Worm (Caenorhabditis elegans) whole organism, L3 larva: ENCODE measurements around the gene fbxa-196.
A peak's percentile ranks its signal among the peaks of the same experiment; 100 is the strongest.

ENCODE experiments used
- R02D3.7 ChIP-seq: fragments of 150-350 bp; optimal IDR thresholded peaks from 2 replicates; lab custom pipeline; 2014; ENCODE audit warnings: missing biosample characterization, missing genetic modification characterization
- ZK546.5 ChIP-seq: sonication (generic microtip); optimal IDR thresholded peaks from 2 replicates; lab custom pipeline; 2017; ENCODE audit warnings: missing biosample characterization, missing genetic modification characterization
- aly-2 ChIP-seq: fragments of 150-350 bp; optimal IDR thresholded peaks from 2 replicates; lab custom pipeline; 2014; ENCODE audit warnings: missing biosample characterization, missing genetic modification characterization
- ceh-16 ChIP-seq: sonication (generic microtip); optimal IDR thresholded peaks from 2 replicates; lab custom pipeline; 2017; ENCODE audit warnings: missing biosample characterization, missing genetic modification characterization
- ceh-28 ChIP-seq: fragments of 150-350 bp; optimal IDR thresholded peaks from 2 replicates; lab custom pipeline; 2014; ENCODE audit warnings: missing biosample characterization, missing genetic modification reagents, missing genetic modification characterization
- ceh-82 ChIP-seq: fragments of 150-350 bp; optimal IDR thresholded peaks from 2 replicates; lab custom pipeline; 2014; ENCODE audit warnings: missing biosample characterization, missing genetic modification characterization
- ceh-9 ChIP-seq: sonication (generic microtip); optimal IDR thresholded peaks from 2 replicates; lab custom pipeline; 2018; ENCODE audit warnings: missing biosample characterization, missing genetic modification characterization
- egl-27 ChIP-seq: sonication (generic microtip); optimal IDR thresholded peaks from 4 replicates; lab custom pipeline; 2017; ENCODE audit warnings: missing biosample characterization, missing genetic modification reagents, missing genetic modification characterization
- egl-5 ChIP-seq: fragments of 150-350 bp; optimal IDR thresholded peaks from 2 replicates; lab custom pipeline; 2017; ENCODE audit warnings: missing biosample characterization, missing genetic modification reagents, missing genetic modification characterization, inconsistent platforms
- elt-1 ChIP-seq: fragments of 150-350 bp; optimal IDR thresholded peaks from 2 replicates; lab custom pipeline; 2014; ENCODE audit warnings: missing biosample characterization, missing genetic modification characterization
- elt-2 ChIP-seq: sonication (generic microtip); optimal IDR thresholded peaks from 2 replicates; lab custom pipeline; 2016; ENCODE audit warnings: missing genetic modification reagents, mild to moderate bottlenecking, missing genetic modification characterization, missing compliant biosample characterization
- elt-3 ChIP-seq, 3 experiments: fragments of 150-350 bp in 1 of 3; sonication (generic microtip) in 2 of 3; optimal IDR thresholded peaks; 2 replicates in 2 of 3; 4 replicates in 1 of 3; lab custom pipeline; 2014 to 2017; ENCODE audit warnings: missing biosample characterization in 3 of 3, missing genetic modification characterization in 3 of 3
- eor-1 ChIP-seq, 2 experiments: fragments of 150-350 bp; optimal IDR thresholded peaks; 2 replicates each; lab custom pipeline; 2014 to 2018; ENCODE audit warnings: missing biosample characterization in 2 of 2, missing genetic modification characterization in 2 of 2
- fkh-10 ChIP-seq: sonication (generic microtip); optimal IDR thresholded peaks from 2 replicates; lab custom pipeline; 2017; ENCODE audit warnings: missing biosample characterization, missing genetic modification reagents, missing genetic modification characterization
- fos-1 ChIP-seq: fragments of 150-350 bp; optimal IDR thresholded peaks from 2 replicates; lab custom pipeline; 2014; ENCODE audit warnings: missing biosample characterization, missing genetic modification characterization
- hmg-11 ChIP-seq: sonication (generic microtip); optimal IDR thresholded peaks from 2 replicates; lab custom pipeline; 2016; ENCODE audit warnings: missing genetic modification characterization, missing compliant biosample characterization
- mdl-1 ChIP-seq: fragments of 150-350 bp; optimal IDR thresholded peaks from 2 replicates; lab custom pipeline; 2014; ENCODE audit warnings: missing biosample characterization, missing genetic modification characterization
- mml-1 ChIP-seq: fragments of 150-350 bp; sonication (generic microtip); optimal IDR thresholded peaks from 3 replicates; lab custom pipeline; 2014; ENCODE audit warnings: missing biosample characterization, missing genetic modification characterization
- nfya-1 ChIP-seq: sonication (generic microtip); optimal IDR thresholded peaks from 2 replicates; lab custom pipeline; 2017; ENCODE audit warnings: missing genetic modification characterization, mild to moderate bottlenecking, missing compliant biosample characterization, antibody characterized with exemption, moderate library complexity; ENCODE audit not compliant: insufficient read depth
- nhr-23 ChIP-seq: fragments of 150-350 bp; optimal IDR thresholded peaks from 2 replicates; lab custom pipeline; 2014; ENCODE audit warnings: missing biosample characterization, missing genetic modification reagents, missing genetic modification characterization
- nhr-25 ChIP-seq: sonication (generic microtip); optimal IDR thresholded peaks from 2 replicates; lab custom pipeline; 2017; ENCODE audit warnings: missing biosample characterization, missing genetic modification characterization
- nhr-28 ChIP-seq: fragments of 150-350 bp; optimal IDR thresholded peaks from 2 replicates; lab custom pipeline; 2014; ENCODE audit warnings: missing biosample characterization, missing genetic modification characterization
- nhr-43 ChIP-seq: sonication (generic microtip); optimal IDR thresholded peaks from 2 replicates; lab custom pipeline; 2016; ENCODE audit warnings: mild to moderate bottlenecking, missing genetic modification characterization, missing compliant biosample characterization; ENCODE audit not compliant: poor library complexity, severe bottlenecking
- nhr-67 ChIP-seq: fragments of 150-350 bp; optimal IDR thresholded peaks from 2 replicates; lab custom pipeline; 2014; ENCODE audit warnings: missing biosample characterization, missing genetic modification characterization
- nhr-77 ChIP-seq: fragments of 150-350 bp; optimal IDR thresholded peaks from 2 replicates; lab custom pipeline; 2014; ENCODE audit warnings: missing biosample characterization, missing genetic modification characterization
- pha-4 ChIP-seq: fragments of 150-350 bp; optimal IDR thresholded peaks from 2 replicates; lab custom pipeline; 2014; ENCODE audit warnings: missing biosample characterization, missing genetic modification reagents, missing genetic modification characterization
- pqm-1 ChIP-seq: fragments of 150-350 bp; optimal IDR thresholded peaks from 2 replicates; lab custom pipeline; 2017; ENCODE audit warnings: missing biosample characterization, missing genetic modification characterization, inconsistent platforms
- sea-2 ChIP-seq: fragments of 150-350 bp; sonication (generic microtip); optimal IDR thresholded peaks from 4 replicates; lab custom pipeline; 2014; ENCODE audit warnings: missing biosample characterization, missing genetic modification reagents, missing genetic modification characterization
- tbx-2 ChIP-seq: sonication (generic microtip); optimal IDR thresholded peaks from 2 replicates; lab custom pipeline; 2016; ENCODE audit warnings: mild to moderate bottlenecking, missing genetic modification characterization, missing compliant biosample characterization
- unc-39 ChIP-seq: sonication (generic microtip); optimal IDR thresholded peaks from 4 replicates; lab custom pipeline; 2017; ENCODE audit warnings: missing biosample characterization, missing genetic modification characterization
- unc-62 ChIP-seq: fragments of 150-350 bp; sonication (generic microtip); optimal IDR thresholded peaks from 4 replicates; lab custom pipeline; 2014; ENCODE audit warnings: missing biosample characterization, missing genetic modification reagents, missing genetic modification characterization
- zag-1 ChIP-seq: fragments of 150-350 bp; optimal IDR thresholded peaks from 2 replicates; lab custom pipeline; 2014; ENCODE audit warnings: missing biosample characterization, missing genetic modification characterization
- ztf-11 ChIP-seq: fragments of 150-350 bp; optimal IDR thresholded peaks from 2 replicates; lab custom pipeline; 2014; ENCODE audit warnings: missing biosample characterization, missing genetic modification characterization
- ztf-4 ChIP-seq: fragments of 150-350 bp; optimal IDR thresholded peaks from 2 replicates; lab custom pipeline; 2014; ENCODE audit warnings: missing biosample characterization, missing genetic modification characterization

fbxa-196 gene

ce11 chrV:6453122-6453521 lies 4.7 kb downstream of the fbxa-196 start, which contains the start of gene acl-9:
Gene acl-9, plus strand, starts transcription at chrV:6453226.
- TF ChIP-seq ztf-4 (tag; lab: Kevin White, UChicago) (no peak), sea-2 (GFP tag; lab: Kevin White, UChicago) (no peak), ceh-82 (no peak), ZK546.5 (no peak), hmg-11 (no peak), unc-62 (GFP tag; lab: Kevin White, UChicago) (no peak), egl-27 (tag; lab: Kevin White, UChicago) (no peak), fos-1 (tag; lab: Kevin White, UChicago) (no peak), ceh-28 (tag; lab: Kevin White, UChicago) (no peak), elt-1 (no peak), mdl-1 (no peak), fkh-10 (no peak), ceh-9 (tag; lab: Kevin White, UChicago) (no peak), ztf-11 (tag; lab: Kevin White, UChicago) (no peak), eor-1 (tag; optimal IDR thresholded peaks at IDR 0.05; lab: Kevin White, UChicago) (no peak)

ce11 chrV:6456903-6457302 lies 8.4 kb downstream of the fbxa-196 start:
- TF ChIP-seq nhr-43 (tag; lab: Kevin White, UChicago): no peak
- no peak for TF ChIP-seq sea-2 (GFP tag; lab: Kevin White, UChicago)
- no peak for TF ChIP-seq nfya-1
- no peak for TF ChIP-seq mml-1 (tag; lab: Kevin White, UChicago)
- TF ChIP-seq R02D3.7 (tag; lab: Kevin White, UChicago): no peak
- TF ChIP-seq egl-5 (tag; lab: Kevin White, UChicago): no peak
- no peak for TF ChIP-seq ZK546.5
- no peak for TF ChIP-seq nhr-23 (tag; lab: Kevin White, UChicago)
- TF ChIP-seq aly-2 (tag; lab: Kevin White, UChicago): no peak
- TF ChIP-seq elt-1: no peak
- TF ChIP-seq zag-1: no peak
- TF ChIP-seq elt-3 (tag; optimal IDR thresholded peaks at IDR 0.05; lab: Kevin White, UChicago): no peak
- TF ChIP-seq nhr-67 (tag; lab: Kevin White, UChicago): no peak
- TF ChIP-seq nhr-28 (tag; lab: Kevin White, UChicago): no peak
- TF ChIP-seq tbx-2 (tag; lab: Kevin White, UChicago): no peak
- TF ChIP-seq hmg-11: no peak
- no peak for TF ChIP-seq unc-39 (tag; lab: Kevin White, UChicago)

ce11 chrV:6458302-6458998 lies 10.0 kb downstream of the fbxa-196 start:
- TF ChIP-seq ztf-4 (tag; lab: Kevin White, UChicago): no peak
- no peak for TF ChIP-seq pha-4 (tag; lab: Kevin White, UChicago)
- peak; percentile 3 for TF ChIP-seq nhr-23 (tag; lab: Kevin White, UChicago)
- no peak for TF ChIP-seq fkh-10

ce11 chrV:6461250-6461649 lies 12.8 kb downstream of the fbxa-196 start:
- TF ChIP-seq nhr-77 (tag; lab: Kevin White, UChicago): no peak
- no peak for TF ChIP-seq ceh-82
- TF ChIP-seq mdl-1: no peak
- TF ChIP-seq egl-27 (tag; lab: Kevin White, UChicago): no peak
- TF ChIP-seq nhr-23 (tag; lab: Kevin White, UChicago): no peak
- no peak for TF ChIP-seq fos-1 (tag; lab: Kevin White, UChicago)
- TF ChIP-seq ceh-9 (tag; lab: Kevin White, UChicago): no peak
- TF ChIP-seq pqm-1 (tag; lab: Kevin White, UChicago): peak; percentile 3
- no peak for TF ChIP-seq aly-2 (tag; lab: Kevin White, UChicago)
- no peak for TF ChIP-seq R02D3.7 (tag; lab: Kevin White, UChicago)
- no peak for TF ChIP-seq nhr-25
- TF ChIP-seq ceh-16 (tag; lab: Kevin White, UChicago): no peak
- TF ChIP-seq pha-4 (tag; lab: Kevin White, UChicago): no peak
- TF ChIP-seq ceh-28 (tag; lab: Kevin White, UChicago): no peak
- no peak for TF ChIP-seq ZK546.5
- TF ChIP-seq egl-5 (tag; lab: Kevin White, UChicago): no peak
- TF ChIP-seq elt-2 (tag; lab: Kevin White, UChicago): peak; percentile 15
